Worm (Caenorhabditis elegans) whole organism, late embryonic: Measurements from ENCODE around the gene kel-8.

ENCODE experiments used
- C08G9.2 ChIP-seq: sonication (generic microtip); optimal IDR thresholded peaks from 2 replicates; lab custom pipeline; 2016; ENCODE audit warnings: mild to moderate bottlenecking, missing genetic modification characterization, moderate library complexity, missing compliant biosample characterization
- C38D4.7 ChIP-seq: fragments of 200-800 bp; sonication (Bioruptor generic); optimal IDR thresholded peaks from 2 replicates; lab custom pipeline; 2018; ENCODE audit warnings: mild to moderate bottlenecking, missing genetic modification characterization, moderate library complexity, missing compliant biosample characterization
- K02D7.2 ChIP-seq: sonication (generic microtip); optimal IDR thresholded peaks from 2 replicates; lab custom pipeline; 2017; ENCODE audit warnings: mild to moderate bottlenecking, missing genetic modification characterization, missing compliant biosample characterization
- T23F11.4 ChIP-seq: fragments of 200-800 bp; sonication (Bioruptor generic); optimal IDR thresholded peaks from 2 replicates; lab custom pipeline; 2018; ENCODE audit warnings: mild to moderate bottlenecking, missing genetic modification characterization, missing compliant biosample characterization
- Y22D7AL.16 ChIP-seq: sonication (generic microtip); optimal IDR thresholded peaks from 2 replicates; lab custom pipeline; 2016; ENCODE audit warnings: missing genetic modification characterization, missing compliant biosample characterization
- ahr-1 ChIP-seq: sonication (generic microtip); optimal IDR thresholded peaks from 2 replicates; lab custom pipeline; 2016; ENCODE audit warnings: missing genetic modification characterization, missing compliant biosample characterization
- ama-1 ChIP-seq: fragments of 150-350 bp; optimal IDR thresholded peaks from 2 replicates; lab custom pipeline; 2014
- ceh-14 ChIP-seq: sonication (generic microtip); optimal IDR thresholded peaks from 2 replicates; lab custom pipeline; 2016; ENCODE audit warnings: missing genotype, missing genetic modification characterization, missing compliant biosample characterization
- ceh-18 ChIP-seq: sonication (generic microtip); optimal IDR thresholded peaks from 2 replicates; lab custom pipeline; 2016; ENCODE audit warnings: missing genetic modification characterization, missing compliant biosample characterization
- ceh-19 ChIP-seq: fragments of 200-800 bp; sonication (Bioruptor generic); optimal IDR thresholded peaks from 2 replicates; lab custom pipeline; 2018; ENCODE audit warnings: mild to moderate bottlenecking, missing genetic modification characterization, missing compliant biosample characterization
- ceh-22 ChIP-seq: sonication (generic microtip); optimal IDR thresholded peaks from 2 replicates; lab custom pipeline; 2017; ENCODE audit warnings: missing biosample characterization, missing genetic modification characterization
- ceh-24 ChIP-seq: sonication (generic microtip); optimal IDR thresholded peaks from 2 replicates; lab custom pipeline; 2016; ENCODE audit warnings: mild to moderate bottlenecking, missing genetic modification characterization, missing compliant biosample characterization
- ceh-31 ChIP-seq: sonication (generic microtip); optimal IDR thresholded peaks from 2 replicates; lab custom pipeline; 2016; ENCODE audit warnings: missing genetic modification characterization, missing compliant biosample characterization
- ceh-34 ChIP-seq: sonication (generic microtip); optimal IDR thresholded peaks from 2 replicates; lab custom pipeline; 2016; ENCODE audit warnings: mild to moderate bottlenecking, missing genetic modification characterization, missing compliant biosample characterization
- ceh-48 ChIP-seq: sonication (generic microtip); optimal IDR thresholded peaks from 2 replicates; lab custom pipeline; 2016; ENCODE audit warnings: missing genetic modification characterization, inconsistent platforms, missing compliant biosample characterization
- ceh-6 ChIP-seq: fragments of 200-800 bp; sonication (Bioruptor generic); optimal IDR thresholded peaks from 2 replicates; lab custom pipeline; 2018; ENCODE audit warnings: mild to moderate bottlenecking, missing genetic modification characterization, missing compliant biosample characterization
- ceh-9 ChIP-seq: sonication (generic microtip); optimal IDR thresholded peaks from 2 replicates; lab custom pipeline; 2016; ENCODE audit warnings: mild to moderate bottlenecking, missing genetic modification characterization, inconsistent platforms, missing compliant biosample characterization
- dmd-4 ChIP-seq: sonication (generic microtip); optimal IDR thresholded peaks from 2 replicates; lab custom pipeline; 2016; ENCODE audit warnings: borderline replicate concordance, missing genetic modification characterization, missing compliant biosample characterization
- dve-1 ChIP-seq: sonication (generic microtip); optimal IDR thresholded peaks from 2 replicates; lab custom pipeline; 2017; ENCODE audit warnings: antibody characterized with exemption, mild to moderate bottlenecking, missing genetic modification characterization, missing compliant biosample characterization
- elt-2 ChIP-seq: sonication (generic microtip); optimal IDR thresholded peaks from 2 replicates; lab custom pipeline; 2016; ENCODE audit warnings: missing genetic modification reagents, missing genetic modification characterization, missing compliant biosample characterization
- ets-4 ChIP-seq: sonication (generic microtip); optimal IDR thresholded peaks from 2 replicates; lab custom pipeline; 2016; ENCODE audit warnings: missing genetic modification characterization, missing compliant biosample characterization
- eyg-1 ChIP-seq: sonication (generic microtip); optimal IDR thresholded peaks from 2 replicates; lab custom pipeline; 2016; ENCODE audit warnings: missing genotype, missing genetic modification characterization, missing compliant biosample characterization
- fkh-6 ChIP-seq: sonication (generic microtip); optimal IDR thresholded peaks from 2 replicates; lab custom pipeline; 2016; ENCODE audit warnings: missing genetic modification characterization, missing compliant biosample characterization
- gmeb-2 ChIP-seq: sonication (generic microtip); optimal IDR thresholded peaks from 2 replicates; lab custom pipeline; 2016; ENCODE audit warnings: missing genetic modification characterization, inconsistent platforms, missing compliant biosample characterization
- hlh-13 ChIP-seq: fragments of 200-800 bp; sonication (Bioruptor generic); optimal IDR thresholded peaks from 2 replicates; lab custom pipeline; 2018; ENCODE audit warnings: mild to moderate bottlenecking, missing genetic modification characterization, missing compliant biosample characterization
- hlh-15 ChIP-seq: sonication (generic microtip); optimal IDR thresholded peaks from 2 replicates; lab custom pipeline; 2016; ENCODE audit warnings: missing genetic modification characterization, missing compliant biosample characterization
- hlh-8 ChIP-seq: sonication (generic microtip); optimal IDR thresholded peaks from 2 replicates; lab custom pipeline; 2016; ENCODE audit warnings: missing genotype, missing genetic modification characterization, missing compliant biosample characterization
- lim-6 ChIP-seq: sonication (generic microtip); optimal IDR thresholded peaks from 2 replicates; lab custom pipeline; 2016; ENCODE audit warnings: missing genetic modification characterization, missing compliant biosample characterization
- lin-11 ChIP-seq: fragments of 200-800 bp; sonication (Bioruptor generic); optimal IDR thresholded peaks from 2 replicates; lab custom pipeline; 2018; ENCODE audit warnings: mild to moderate bottlenecking, missing genetic modification characterization, missing compliant biosample characterization
- madf-2 ChIP-seq: sonication (generic microtip); optimal IDR thresholded peaks from 2 replicates; lab custom pipeline; 2017; ENCODE audit warnings: missing genetic modification characterization, missing compliant biosample characterization
- nfya-1 ChIP-seq: sonication (generic microtip); optimal IDR thresholded peaks from 2 replicates; lab custom pipeline; 2017; ENCODE audit warnings: missing genetic modification characterization, mild to moderate bottlenecking, missing compliant biosample characterization, antibody characterized with exemption, moderate library complexity
- npax-4 ChIP-seq: sonication (generic microtip); optimal IDR thresholded peaks from 2 replicates; lab custom pipeline; 2016; ENCODE audit warnings: missing genetic modification characterization, missing compliant biosample characterization
- pag-3 ChIP-seq: sonication (generic microtip); optimal IDR thresholded peaks from 2 replicates; lab custom pipeline; 2016; ENCODE audit warnings: missing compliant biosample characterization, missing genetic modification characterization, borderline replicate concordance
- pat-9 ChIP-seq: fragments of 200-800 bp; sonication (Bioruptor generic); optimal IDR thresholded peaks from 2 replicates; lab custom pipeline; 2018; ENCODE audit warnings: mild to moderate bottlenecking, missing genetic modification characterization, moderate library complexity, missing compliant biosample characterization
- sdc-2 ChIP-seq: sonication (generic microtip); optimal IDR thresholded peaks from 2 replicates; lab custom pipeline; 2016; ENCODE audit warnings: missing genotype, missing genetic modification characterization, missing compliant biosample characterization
- sox-4 ChIP-seq: sonication (generic microtip); optimal IDR thresholded peaks from 2 replicates; lab custom pipeline; 2017; ENCODE audit warnings: mild to moderate bottlenecking, missing genetic modification characterization, inconsistent platforms, missing compliant biosample characterization
- tbx-2 ChIP-seq: sonication (generic microtip); optimal IDR thresholded peaks from 2 replicates; lab custom pipeline; 2016; ENCODE audit warnings: missing genetic modification characterization, missing compliant biosample characterization
- tbx-7 ChIP-seq: sonication (generic microtip); optimal IDR thresholded peaks from 2 replicates; lab custom pipeline; 2016; ENCODE audit warnings: missing genotype, missing genetic modification characterization, missing compliant biosample characterization
- unc-55 ChIP-seq: sonication (generic microtip); optimal IDR thresholded peaks from 2 replicates; lab custom pipeline; 2017; ENCODE audit warnings: missing biosample characterization, missing genetic modification reagents, missing genetic modification characterization
- zip-5 ChIP-seq: sonication (generic microtip); optimal IDR thresholded peaks from 2 replicates; lab custom pipeline; 2016; ENCODE audit warnings: missing genetic modification characterization, missing compliant biosample characterization
- ztf-16 ChIP-seq: sonication (generic microtip); optimal IDR thresholded peaks from 2 replicates; lab custom pipeline; 2017; ENCODE audit warnings: missing genetic modification characterization, missing compliant biosample characterization

The kel-8 gene

DNA sequence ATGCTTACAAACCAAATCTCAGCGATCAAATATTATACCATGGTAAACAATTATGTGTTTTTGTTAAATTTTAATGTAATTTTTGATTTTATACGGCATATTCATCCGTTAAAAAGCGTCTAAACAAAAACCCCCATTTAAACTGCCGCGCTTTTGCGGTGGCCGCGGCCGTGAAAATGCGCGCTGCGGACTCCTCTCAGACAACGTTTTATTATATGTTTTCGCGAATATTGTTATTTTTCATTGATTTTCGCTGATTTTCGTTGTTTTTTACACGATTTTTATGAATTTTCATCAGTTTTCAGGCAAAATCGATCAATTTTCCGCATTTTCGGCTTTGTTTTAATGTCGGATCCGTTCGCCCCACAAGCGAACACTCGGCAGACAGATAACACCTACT is 32.7 kb upstream of the kel-8 start, which contains the start of gene W02H5.19 (continued):
- TF ChIP-seq sox-4 (tag; lab: Kevin White, UChicago) (no peak), dve-1 (tag; lab: Kevin White, UChicago) (no peak), hlh-15 (tag; lab: Kevin White, UChicago) (no peak), lin-11 (tag; lab: Kevin White, UChicago) (no peak), ets-4 (tag; lab: Kevin White, UChicago) (peak; percentile 95), ceh-6 (GFP tag; lab: Kevin White, UChicago) (no peak), hlh-13 (GFP tag; lab: Kevin White, UChicago) (peak; percentile 36), ahr-1 (tag; lab: Kevin White, UChicago) (peak; percentile 41), eyg-1 (tag; lab: Kevin White, UChicago) (peak; percentile 58), madf-2 (tag; lab: Kevin White, UChicago) (no peak), ceh-24 (no peak), ceh-18 (tag; lab: Kevin White, UChicago) (peak; percentile 40), fkh-6 (tag; lab: Kevin White, UChicago) (peak; percentile 11), C38D4.7 (no peak), ceh-19 (GFP tag; lab: Kevin White, UChicago) (no peak)

DNA sequence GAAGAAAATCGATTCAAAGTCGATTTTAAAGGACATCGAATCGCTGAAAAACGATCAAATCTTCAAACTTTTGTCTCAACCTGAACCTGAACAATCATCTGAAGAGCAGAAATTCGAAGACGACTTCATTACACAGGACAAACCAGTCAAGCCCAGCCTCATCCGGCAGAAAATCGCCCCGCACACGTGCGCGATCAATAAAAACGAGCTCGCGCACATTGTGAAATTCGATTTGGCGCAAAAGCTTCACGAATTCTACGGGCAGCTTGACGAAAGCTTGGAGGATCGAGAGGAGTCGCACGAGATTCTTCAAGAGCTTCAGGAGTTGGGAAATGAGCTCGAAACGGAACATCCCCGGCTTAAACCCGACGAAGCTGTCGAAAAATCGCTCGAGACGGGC is 32.2 kb upstream of the kel-8 start, which contains the start of gene W02H5.2:
Gene W02H5.2 (plus strand): TSS at position 301 of the 400 bp plus-strand sequence.
- TF ChIP-seq lin-11 (tag; lab: Kevin White, UChicago) (no peak), ztf-16 (tag; lab: Kevin White, UChicago) (no peak), ceh-9 (no peak), K02D7.2 (tag; lab: Kevin White, UChicago) (no peak), ceh-31 (tag; lab: Kevin White, UChicago) (no peak), ceh-48 (tag; lab: Kevin White, UChicago) (no peak), ceh-22 (tag; lab: Kevin White, UChicago) (no peak), fkh-6 (tag; lab: Kevin White, UChicago) (no peak), gmeb-2 (tag; lab: Kevin White, UChicago) (no peak), ama-1 (lab: Kevin White, UChicago) (no peak), npax-4 (tag; lab: Kevin White, UChicago) (no peak), pag-3 (no peak), elt-2 (tag; lab: Kevin White, UChicago) (no peak)

DNA sequence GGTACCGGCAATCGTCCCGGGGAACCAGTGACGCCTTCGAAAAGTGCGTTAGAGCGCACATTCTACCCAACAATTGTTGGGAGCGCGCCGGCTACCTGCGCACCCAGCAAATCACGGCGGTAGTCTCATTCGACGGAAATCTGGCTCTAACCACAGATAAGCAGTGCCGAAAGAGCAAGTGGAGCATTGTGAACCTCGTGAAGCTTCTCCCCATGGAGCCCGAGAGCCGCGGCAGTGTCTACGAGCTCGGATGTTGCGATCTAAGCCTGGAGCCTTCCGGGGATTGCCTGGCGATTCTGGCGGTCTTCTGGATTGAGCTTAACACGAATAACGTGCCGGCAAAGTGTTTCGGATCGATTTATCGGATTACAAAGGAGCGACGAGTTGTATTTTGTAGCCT is 31.7 kb upstream of the kel-8 start:
- TF ChIP-seq unc-55 (GFP tag; lab: Kevin White, UChicago) (no peak), Y22D7AL.16 (tag; lab: Kevin White, UChicago) (no peak), lim-6 (tag; lab: Kevin White, UChicago) (no peak), ceh-19 (GFP tag; lab: Kevin White, UChicago) (no peak), ahr-1 (tag; lab: Kevin White, UChicago) (no peak), ceh-48 (tag; lab: Kevin White, UChicago) (no peak), ceh-31 (tag; lab: Kevin White, UChicago) (no peak), ceh-9 (no peak), pat-9 (tag; lab: Kevin White, UChicago) (no peak), ceh-34 (tag; lab: Kevin White, UChicago) (no peak), ets-4 (tag; lab: Kevin White, UChicago) (no peak), tbx-2 (tag; lab: Kevin White, UChicago) (no peak), ceh-14 (tag; lab: Kevin White, UChicago) (no peak), ceh-6 (GFP tag; lab: Kevin White, UChicago) (no peak), zip-5 (tag; lab: Kevin White, UChicago) (no peak), hlh-8 (tag; lab: Kevin White, UChicago) (no peak)
- TF ChIP-seq, all 69 proteins: peak for 0

DNA sequence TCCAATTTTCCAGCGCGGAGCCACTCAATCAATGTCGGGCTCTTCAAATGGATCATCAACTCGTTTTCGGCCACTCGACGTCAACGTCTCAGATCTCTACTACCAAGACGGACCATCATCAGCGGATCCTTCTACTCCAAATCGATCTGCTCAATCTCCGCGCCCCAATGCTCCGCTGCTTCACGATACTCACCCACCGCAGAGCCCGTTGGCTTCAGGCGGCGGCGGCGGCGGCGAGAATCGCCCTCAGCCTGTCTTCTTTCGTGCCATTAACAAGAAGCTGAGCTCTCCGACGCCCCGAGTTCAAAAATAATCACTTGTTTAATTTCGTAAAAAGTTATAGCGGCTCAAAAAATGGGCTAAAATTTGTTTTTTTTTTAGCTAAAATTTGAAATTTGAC is 25.2 kb upstream of the kel-8 start:
- TF ChIP-seq zip-5 (tag; lab: Kevin White, UChicago) (no peak), C08G9.2 (tag; lab: Kevin White, UChicago) (no peak), hlh-15 (tag; lab: Kevin White, UChicago) (no peak), ztf-16 (tag; lab: Kevin White, UChicago) (no peak), dmd-4 (tag; lab: Kevin White, UChicago) (no peak), T23F11.4 (GFP tag; lab: Kevin White, UChicago) (no peak), nfya-1 (tag; lab: Kevin White, UChicago) (no peak), ceh-22 (tag; lab: Kevin White, UChicago) (no peak), tbx-7 (tag; lab: Kevin White, UChicago) (no peak), sdc-2 (tag; lab: Kevin White, UChicago) (no peak), madf-2 (tag; lab: Kevin White, UChicago) (no peak)
